Worm (Caenorhabditis elegans) whole organism, L3 larva: ENCODE results near the gene Y17D7B.3.

ENCODE experiments used
- R02D3.7 ChIP-seq: fragments of 150-350 bp; optimal IDR thresholded peaks from 2 replicates; lab custom pipeline; 2014; ENCODE audit warnings: missing biosample characterization, missing genetic modification characterization
- ZK546.5 ChIP-seq: sonication (generic microtip); optimal IDR thresholded peaks from 2 replicates; lab custom pipeline; 2017; ENCODE audit warnings: missing biosample characterization, missing genetic modification characterization
- aly-2 ChIP-seq: fragments of 150-350 bp; optimal IDR thresholded peaks from 2 replicates; lab custom pipeline; 2014; ENCODE audit warnings: missing biosample characterization, missing genetic modification characterization
- ama-1 ChIP-seq: fragments of 150-350 bp; optimal IDR thresholded peaks from 2 replicates; lab custom pipeline; 2018
- ceh-28 ChIP-seq: fragments of 150-350 bp; optimal IDR thresholded peaks from 2 replicates; lab custom pipeline; 2014; ENCODE audit warnings: missing biosample characterization, missing genetic modification reagents, missing genetic modification characterization
- ceh-82 ChIP-seq: fragments of 150-350 bp; optimal IDR thresholded peaks from 2 replicates; lab custom pipeline; 2014; ENCODE audit warnings: missing biosample characterization, missing genetic modification characterization
- ceh-9 ChIP-seq: sonication (generic microtip); optimal IDR thresholded peaks from 2 replicates; lab custom pipeline; 2018; ENCODE audit warnings: missing biosample characterization, missing genetic modification characterization
- egl-5 ChIP-seq: fragments of 150-350 bp; optimal IDR thresholded peaks from 2 replicates; lab custom pipeline; 2017; ENCODE audit warnings: missing biosample characterization, missing genetic modification reagents, missing genetic modification characterization, inconsistent platforms
- elt-1 ChIP-seq: fragments of 150-350 bp; optimal IDR thresholded peaks from 2 replicates; lab custom pipeline; 2014; ENCODE audit warnings: missing biosample characterization, missing genetic modification characterization
- elt-2 ChIP-seq: sonication (generic microtip); optimal IDR thresholded peaks from 2 replicates; lab custom pipeline; 2016; ENCODE audit warnings: missing genetic modification reagents, mild to moderate bottlenecking, missing genetic modification characterization, missing compliant biosample characterization
- eor-1 ChIP-seq, 2 experiments: fragments of 150-350 bp; optimal IDR thresholded peaks; 2 replicates each; lab custom pipeline; 2014 to 2018; ENCODE audit warnings: missing biosample characterization in 2 of 2, missing genetic modification characterization in 2 of 2
- fkh-2 ChIP-seq: fragments of 150-350 bp; optimal IDR thresholded peaks from 2 replicates; lab custom pipeline; 2014; ENCODE audit warnings: missing biosample characterization, missing genetic modification reagents, missing genetic modification characterization
- fos-1 ChIP-seq: fragments of 150-350 bp; optimal IDR thresholded peaks from 2 replicates; lab custom pipeline; 2014; ENCODE audit warnings: missing biosample characterization, missing genetic modification characterization
- jun-1 ChIP-seq: fragments of 150-350 bp; optimal IDR thresholded peaks from 2 replicates; lab custom pipeline; 2014; ENCODE audit warnings: missing biosample characterization, missing genetic modification reagents, missing genetic modification characterization
- lin-15B ChIP-seq: fragments of 150-350 bp; optimal IDR thresholded peaks from 2 replicates; lab custom pipeline; 2014; ENCODE audit warnings: missing biosample characterization, missing genetic modification characterization
- lin-39 ChIP-seq: fragments of 150-350 bp; optimal IDR thresholded peaks from 2 replicates; lab custom pipeline; 2018; ENCODE audit warnings: missing biosample characterization, missing genetic modification reagents, missing genetic modification characterization
- mml-1 ChIP-seq: fragments of 150-350 bp; sonication (generic microtip); optimal IDR thresholded peaks from 3 replicates; lab custom pipeline; 2014; ENCODE audit warnings: missing biosample characterization, missing genetic modification characterization
- nhr-76 ChIP-seq: fragments of 150-350 bp; sonication (generic microtip); optimal IDR thresholded peaks from 5 replicates; lab custom pipeline; 2014; ENCODE audit warnings: missing biosample characterization, missing genetic modification characterization
- nhr-77 ChIP-seq: fragments of 150-350 bp; optimal IDR thresholded peaks from 2 replicates; lab custom pipeline; 2014; ENCODE audit warnings: missing biosample characterization, missing genetic modification characterization
- pha-4 ChIP-seq: fragments of 150-350 bp; optimal IDR thresholded peaks from 2 replicates; lab custom pipeline; 2014; ENCODE audit warnings: missing biosample characterization, missing genetic modification reagents, missing genetic modification characterization
- pqm-1 ChIP-seq: fragments of 150-350 bp; optimal IDR thresholded peaks from 2 replicates; lab custom pipeline; 2017; ENCODE audit warnings: missing biosample characterization, missing genetic modification characterization, inconsistent platforms
- sea-2 ChIP-seq: fragments of 150-350 bp; sonication (generic microtip); optimal IDR thresholded peaks from 4 replicates; lab custom pipeline; 2014; ENCODE audit warnings: missing biosample characterization, missing genetic modification reagents, missing genetic modification characterization
- skn-1 ChIP-seq: fragments of 150-350 bp; optimal IDR thresholded peaks from 2 replicates; lab custom pipeline; 2014; ENCODE audit warnings: missing biosample characterization, missing genetic modification characterization
- snpc-4 ChIP-seq: fragments of 150-350 bp; optimal IDR thresholded peaks from 2 replicates; lab custom pipeline; 2014; ENCODE audit warnings: missing biosample characterization, missing genetic modification characterization
- tbx-2 ChIP-seq: sonication (generic microtip); optimal IDR thresholded peaks from 2 replicates; lab custom pipeline; 2016; ENCODE audit warnings: mild to moderate bottlenecking, missing genetic modification characterization, missing compliant biosample characterization
- unc-39 ChIP-seq: sonication (generic microtip); optimal IDR thresholded peaks from 4 replicates; lab custom pipeline; 2017; ENCODE audit warnings: missing biosample characterization, missing genetic modification characterization
- zag-1 ChIP-seq: fragments of 150-350 bp; optimal IDR thresholded peaks from 2 replicates; lab custom pipeline; 2014; ENCODE audit warnings: missing biosample characterization, missing genetic modification characterization
- ztf-11 ChIP-seq: fragments of 150-350 bp; optimal IDR thresholded peaks from 2 replicates; lab custom pipeline; 2014; ENCODE audit warnings: missing biosample characterization, missing genetic modification characterization

Gene Y17D7B.3

DNA sequence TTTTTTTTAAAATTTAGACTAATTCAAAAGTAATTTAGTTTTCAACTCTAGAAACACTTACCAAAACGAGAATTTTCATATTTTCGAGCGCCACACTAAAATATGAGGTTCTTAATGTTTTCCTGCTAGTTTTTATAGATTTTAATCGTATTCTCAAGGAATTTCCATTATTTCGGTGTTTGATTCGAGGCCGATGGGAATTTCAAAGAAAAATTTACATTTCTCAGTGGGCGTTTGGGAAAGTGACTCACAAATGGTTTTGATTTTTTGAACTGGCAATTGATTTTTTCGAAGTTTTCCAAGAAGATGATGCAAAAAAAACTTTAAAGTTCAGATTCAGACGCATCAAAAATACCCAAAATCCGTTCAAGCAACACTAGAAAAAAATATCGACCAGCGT is 15.5 kb upstream of the Y17D7B.3 start, which contains the start of gene C54E10.11:
TSS of gene C54E10.11 (minus strand) at position 101 of the 400 bp plus-strand sequence.
- TF ChIP-seq eor-1 (tag; optimal IDR thresholded peaks at IDR 0.05; lab: Kevin White, UChicago) (no peak), skn-1 (no peak), aly-2 (tag; lab: Kevin White, UChicago) (no peak), pqm-1 (no peak), ama-1 (lab: Kevin White, UChicago) (no peak)
- TF ChIP-seq, all 47 proteins: peak for 0

DNA sequence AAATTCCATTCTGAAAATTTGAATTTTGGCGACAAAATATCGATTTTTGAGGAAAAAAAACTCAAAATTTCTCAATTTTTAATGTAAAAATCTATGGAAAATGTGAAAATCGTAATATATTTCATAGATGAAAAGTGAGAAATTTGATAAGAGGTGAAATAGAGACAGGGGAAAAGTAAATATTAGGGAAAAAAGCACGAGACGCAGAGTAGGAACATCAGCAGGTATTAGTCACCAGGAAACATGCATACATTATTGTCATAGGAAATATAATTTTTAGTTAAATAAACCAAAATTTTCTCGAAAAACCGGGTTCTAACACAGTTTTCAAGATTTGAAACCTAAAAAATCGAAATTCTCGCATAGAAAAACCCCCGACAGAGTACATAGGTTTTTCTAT is 14.2 kb upstream of the Y17D7B.3 start, which contains the start of gene nhr-170:
TSS of gene nhr-170 (minus strand) at position 16 of the 400 bp plus-strand sequence.
- TF ChIP-seq ceh-82 (tag; lab: Kevin White, UChicago) (no peak), pha-4 (tag; lab: Kevin White, UChicago) (peak; percentile 80)

DNA sequence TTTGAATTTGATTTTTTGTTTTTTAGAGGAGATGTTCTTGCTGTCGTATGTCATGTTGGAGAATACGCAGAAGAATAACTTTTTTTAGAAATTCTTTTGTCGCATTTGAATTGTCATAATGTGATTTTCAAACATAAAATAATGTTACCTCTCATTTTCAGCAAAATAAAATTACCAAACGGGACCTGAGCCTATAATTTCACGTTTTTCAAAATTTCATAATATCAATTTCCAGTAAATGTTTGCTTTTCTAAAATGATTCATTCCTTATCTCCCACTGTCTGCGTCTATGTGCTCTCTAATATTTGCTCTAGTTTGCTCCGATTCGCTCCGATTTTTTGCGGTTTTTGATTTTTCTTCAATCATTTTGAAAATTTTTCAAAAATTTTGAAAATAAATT is 4.1 kb upstream of the Y17D7B.3 start, which contains the start of gene nhr-231:
TSS of gene nhr-231 (plus strand) at position 301 of the 400 bp plus-strand sequence.
- TF ChIP-seq snpc-4 (no peak), pha-4 (tag; lab: Kevin White, UChicago) (peak; percentile 29)

DNA sequence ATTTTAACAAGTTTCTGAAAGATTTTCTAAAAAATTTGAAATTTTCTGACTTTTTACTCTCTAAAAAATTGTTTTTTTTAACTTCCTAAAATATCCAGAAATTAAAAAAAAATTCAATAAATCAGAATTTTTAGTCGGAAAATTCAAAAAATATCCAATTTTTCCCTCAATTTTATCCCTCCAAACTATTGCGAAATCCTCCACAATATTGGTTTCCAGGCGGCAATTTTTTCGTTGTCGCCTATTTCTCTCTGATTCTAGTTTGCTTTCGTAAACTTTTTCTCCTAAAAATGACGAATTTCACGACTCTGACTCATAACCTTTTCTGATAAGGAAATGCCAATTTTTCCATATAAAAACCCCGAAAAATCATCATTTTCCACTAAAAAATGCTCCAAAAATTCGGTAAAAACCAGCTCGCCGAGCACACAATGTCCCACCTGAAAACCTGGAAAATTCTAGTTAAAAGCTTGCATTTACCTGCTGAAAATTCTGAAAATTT is 874 bp upstream of the Y17D7B.3 start, which contains the start of gene Y17D7B.2:
TSS of gene Y17D7B.2 (plus strand) at position 323 of the 502 bp plus-strand sequence.
- TF ChIP-seq fos-1 (tag; lab: Kevin White, UChicago) (no peak), elt-2 (tag; lab: Kevin White, UChicago) (peak; percentile 0)
- TF ChIP-seq, all 47 proteins: peak for 1

DNA sequence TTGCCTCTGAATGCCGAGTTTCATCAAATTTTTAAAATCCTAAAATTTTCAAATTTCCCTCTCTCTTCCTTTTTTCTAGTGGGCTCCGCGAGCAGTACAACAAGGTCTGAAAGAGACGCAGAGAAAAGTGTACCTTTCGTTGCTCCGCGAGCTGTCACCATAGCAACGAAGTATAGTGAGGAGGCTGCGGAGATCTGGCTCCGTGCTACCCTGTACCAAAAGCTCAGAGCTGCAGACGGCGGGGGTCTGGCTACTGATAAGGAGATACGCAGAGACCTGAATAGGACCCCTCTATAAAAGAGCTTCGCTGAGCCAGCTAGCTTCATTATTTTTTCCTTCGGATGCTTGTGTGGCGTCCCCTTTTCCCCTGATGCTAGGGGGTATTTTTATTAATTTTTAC is 3.1 kb downstream of the Y17D7B.3 start, which contains the start of gene Y17D7B.10:
TSS of gene Y17D7B.10 (plus strand) at position 243 of the 400 bp plus-strand sequence.
- TF ChIP-seq ama-1 (lab: Kevin White, UChicago) (no peak), nhr-77 (tag; lab: Kevin White, UChicago) (no peak), zag-1 (tag; lab: Kevin White, UChicago) (no peak), elt-1 (tag; lab: Kevin White, UChicago) (no peak), ceh-82 (tag; lab: Kevin White, UChicago) (no peak), egl-5 (tag; lab: Kevin White, UChicago) (no peak)

DNA sequence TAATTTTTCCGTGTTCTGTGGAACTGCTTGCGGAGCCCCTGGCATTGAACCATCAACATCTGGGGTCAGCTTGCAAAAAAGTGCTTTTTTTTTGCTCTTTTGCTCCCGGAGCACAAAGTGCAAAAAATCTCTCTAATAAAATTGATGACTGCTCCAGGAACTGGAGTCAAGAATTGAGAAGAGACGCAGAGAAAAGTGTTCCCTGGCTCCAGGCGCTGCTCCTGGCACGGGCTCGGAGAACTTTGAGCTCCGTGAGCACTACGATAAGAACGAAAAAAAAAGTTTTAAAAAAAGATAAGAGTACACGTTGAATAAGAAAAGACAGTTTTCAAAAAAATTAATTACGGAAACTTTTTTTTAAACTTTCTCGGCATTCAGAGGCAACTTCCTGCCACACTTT is 3.8 kb downstream of the Y17D7B.3 start:
- TF ChIP-seq pqm-1 (peak; percentile 32), lin-39 (tag; lab: Kevin White, UChicago) (peak; percentile 26), pha-4 (tag; lab: Kevin White, UChicago) (peak; percentile 18), elt-2 (tag; lab: Kevin White, UChicago) (peak; percentile 82), nhr-77 (tag; lab: Kevin White, UChicago) (no peak), mml-1 (tag; lab: Kevin White, UChicago) (no peak)

DNA sequence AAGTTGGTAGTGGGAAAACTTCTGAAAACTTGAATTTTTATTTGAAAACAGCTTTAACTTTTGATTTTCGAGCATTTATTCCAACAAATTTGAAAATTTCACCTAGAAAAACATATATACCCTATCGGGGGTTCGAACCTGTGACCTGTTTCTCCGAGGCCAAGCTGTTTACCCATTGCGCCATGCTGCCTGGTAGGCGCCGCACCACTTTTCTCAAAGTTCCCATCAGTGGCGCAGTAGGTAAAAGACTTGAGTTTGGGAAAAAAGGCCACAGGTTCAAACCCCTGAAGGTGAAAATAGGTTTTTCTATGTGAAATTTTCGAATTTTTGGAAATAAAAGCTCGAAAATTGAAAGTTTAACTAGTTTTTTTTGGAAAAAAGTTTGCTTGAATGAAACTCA is 6.0 kb downstream of the Y17D7B.3 start:
- no peak for TF ChIP-seq nhr-76
- TF ChIP-seq sea-2 (GFP tag; lab: Kevin White, UChicago), result no peak
- no peak for TF ChIP-seq ZK546.5 (tag; lab: Kevin White, UChicago)
- TF ChIP-seq ceh-28, result no peak
- no peak for TF ChIP-seq ceh-9 (tag; lab: Kevin White, UChicago)
- no peak for TF ChIP-seq jun-1 (tag; lab: Kevin White, UChicago)
- TF ChIP-seq ztf-11, result no peak
- no peak for TF ChIP-seq aly-2 (tag; lab: Kevin White, UChicago)
- no peak for TF ChIP-seq pqm-1
- no peak for TF ChIP-seq fkh-2 (tag; lab: Kevin White, UChicago)
- TF ChIP-seq R02D3.7 (tag; lab: Kevin White, UChicago), result no peak
- TF ChIP-seq tbx-2 (tag; lab: Kevin White, UChicago), result no peak
- no peak for TF ChIP-seq zag-1 (tag; lab: Kevin White, UChicago)
- no peak for TF ChIP-seq lin-39 (tag; lab: Kevin White, UChicago)
- TF ChIP-seq elt-1 (tag; lab: Kevin White, UChicago), result no peak
- no peak for TF ChIP-seq fos-1 (tag; lab: Kevin White, UChicago)
- TF ChIP-seq lin-15B, result no peak
- TF ChIP-seq unc-39 (tag; lab: Kevin White, UChicago), result no peak
- no peak for TF ChIP-seq skn-1
- TF ChIP-seq elt-2 (tag; lab: Kevin White, UChicago), result no peak
